Worm (Caenorhabditis elegans): ENCODE results near the gene C29F5.8.

DNA sequence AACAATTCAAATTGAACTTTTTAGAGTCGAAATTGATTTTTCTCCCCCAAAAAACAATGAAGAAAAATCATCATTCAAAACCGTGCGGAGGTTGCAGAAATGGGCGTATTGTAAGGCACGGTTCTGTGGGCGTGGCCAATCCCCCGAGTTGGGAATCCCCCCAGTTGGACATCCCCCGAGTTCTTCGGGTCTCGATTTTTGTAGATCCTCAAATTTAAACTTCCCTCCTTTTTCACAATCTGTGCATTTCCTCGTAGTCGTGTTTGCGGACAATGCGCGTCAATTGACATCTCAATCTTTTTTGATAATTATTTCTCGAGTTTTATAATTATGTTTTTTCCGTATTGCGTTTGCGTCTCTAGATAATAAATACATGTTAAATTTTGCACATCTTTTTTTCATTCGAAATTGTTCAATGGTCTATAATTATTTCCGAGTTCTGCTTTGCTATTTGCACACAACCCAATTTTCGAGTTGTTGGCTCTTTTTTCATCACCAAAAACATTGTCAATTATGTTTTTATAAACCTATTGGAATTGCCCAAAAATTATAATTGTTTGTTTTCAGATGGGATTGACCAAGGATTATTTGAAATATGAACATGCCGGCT, 36.3 kb upstream of the C29F5.8 start, which contains the start of gene F13H8.2:
- TF ChIP-seq mes-4 (tag; optimal IDR thresholded peaks at IDR 0.05): no peak
- TF ChIP-seq snpc-4 (GFP tag; optimal IDR thresholded peaks at IDR 0.05): no peak
- TF ChIP-seq snpc-4 (tag; optimal IDR thresholded peaks at IDR 0.05): peak in 1 of 4 experiments; percentile 18
- TF ChIP-seq fkh-3 (tag; optimal IDR thresholded peaks at IDR 0.05): no peak
- no peak for TF ChIP-seq unc-62 (GFP tag; optimal IDR thresholded peaks at IDR 0.05)
- 0 out of 2 replicates have a peak, but pooled peaks have one; percentile 43 for TF ChIP-seq hmg-20 (GFP tag; IDR thresholded peaks at IDR 0.05)
- peak; percentile 10 for TF ChIP-seq nhr-80 (tag; optimal IDR thresholded peaks at IDR 0.05)
- no peak for TF ChIP-seq aptf-3 (GFP tag; IDR thresholded peaks at IDR 0.05)

All from whole organism, young adult.